Fruit fly (Drosophila melanogaster): ENCODE data around the gene Oamb.
A peak's percentile ranks its signal among the peaks of the same experiment; 100 is the strongest.

Oamb gene

DNA sequence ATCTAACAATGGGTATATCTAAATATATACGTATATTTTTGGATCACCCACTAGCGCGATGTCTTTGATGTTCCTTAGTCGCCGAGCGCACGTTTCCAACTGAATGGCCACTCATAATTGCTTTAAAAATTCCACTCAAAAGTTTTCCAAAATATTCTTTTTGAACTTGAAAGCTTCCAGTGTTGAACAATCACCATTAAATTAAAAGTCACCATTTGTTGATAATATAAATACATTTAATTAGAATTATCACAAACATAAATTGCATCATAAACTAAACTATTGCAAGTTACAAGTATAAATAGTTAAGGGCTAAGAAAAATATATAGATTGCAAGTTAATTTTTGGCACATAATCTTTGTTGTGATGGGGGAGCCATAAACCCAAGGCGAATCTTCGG lies 62.0 kb downstream of the Oamb start, which contains the start of gene GluRIID:
GluRIID (minus strand) TSS at position 101 of the 400 bp plus-strand sequence.
- no peak for TF ChIP-seq pan (optimal IDR thresholded peaks at IDR 0.05)
- TF ChIP-seq rgr (GFP tag; optimal IDR thresholded peaks at IDR 0.05) = peak; percentile 4
- no peak for TF ChIP-seq CG32264 (GFP tag; optimal IDR thresholded peaks at IDR 0.05)
- TF ChIP-seq Rel (GFP tag; optimal IDR thresholded peaks at IDR 0.05) = no peak
- TF ChIP-seq Rel (tag; optimal IDR thresholded peaks at IDR 0.05) = no peak
- TF ChIP-seq Sp1 (GFP tag; optimal IDR thresholded peaks at IDR 0.05) = no peak
- TF ChIP-seq usp (GFP tag; optimal IDR thresholded peaks at IDR 0.05) = no peak
- no peak for TF ChIP-seq CG9705 (GFP tag; optimal IDR thresholded peaks at IDR 0.05)

DNA sequence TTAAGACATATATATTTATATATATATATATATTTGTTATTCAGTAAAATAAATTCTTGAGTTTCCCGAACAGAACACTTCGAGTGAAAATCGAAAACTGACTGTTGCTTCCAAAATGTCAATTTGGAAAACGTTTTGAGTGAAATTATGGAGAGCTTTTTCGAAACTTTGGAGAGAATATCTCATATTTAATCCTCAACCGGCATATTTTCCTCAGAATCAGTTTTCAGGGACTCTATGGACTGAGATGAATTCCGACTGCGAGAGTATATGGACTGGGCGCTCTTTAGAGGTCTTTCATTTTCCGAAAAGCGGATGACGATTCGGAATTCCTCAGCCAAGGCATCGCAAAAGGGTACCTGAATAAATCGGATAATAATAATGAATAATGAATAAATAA lies 65.8 kb downstream of the Oamb start, which contains the start of gene GluRIIE:
GluRIIE (minus strand) TSS at position 101 of the 400 bp plus-strand sequence.
- no peak for TF ChIP-seq dsf (GFP tag; optimal IDR thresholded peaks at IDR 0.05; ENCODE audit: borderline replicate concordance)
- no peak for TF ChIP-seq h (GFP tag; optimal IDR thresholded peaks at IDR 0.05)
- TF ChIP-seq Myc (optimal IDR thresholded peaks at IDR 0.05) = no peak
- no peak for TF ChIP-seq GATAd (GFP tag; optimal IDR thresholded peaks at IDR 0.05)
- TF ChIP-seq Hr83 (GFP tag; optimal IDR thresholded peaks at IDR 0.05; ENCODE audit: poor library complexity, severe bottlenecking) = no peak
- no peak for TF ChIP-seq Rel (GFP tag; optimal IDR thresholded peaks at IDR 0.05)
- TF ChIP-seq Rel (tag; optimal IDR thresholded peaks at IDR 0.05) = no peak
- TF ChIP-seq Jra (GFP tag; optimal IDR thresholded peaks at IDR 0.05) = no peak

Data from whole organism, wandering third instar larva.